Worm (Caenorhabditis elegans) whole organism, midembryonic: ENCODE measurements around the gene rga-5.

Experiments
- T22C8.4 ChIP-seq: fragments of 200-800 bp; sonication (Bioruptor generic); IDR thresholded peaks from 2 replicates; pipeline ENCODE4 v1.3.6; 2022; ENCODE audit warnings: missing genetic modification characterization, missing compliant biosample characterization
- cog-1 ChIP-seq: sonication (generic microtip); optimal IDR thresholded peaks from 2 replicates; lab custom pipeline; 2016; ENCODE audit warnings: missing genetic modification characterization, missing compliant biosample characterization
- flt-1 ChIP-seq: fragments of 200-800 bp; sonication (Bioruptor generic); IDR thresholded peaks from 2 replicates; pipeline ENCODE4 v1.3.6; 2022; ENCODE audit warnings: missing genetic modification characterization, missing compliant biosample characterization
- klf-2 ChIP-seq: fragments of 200-800 bp; sonication (Bioruptor generic); conservative IDR thresholded peaks from 2 replicates; pipeline ENCODE4 v1.3.6; 2022; ENCODE audit warnings: missing genetic modification reagents, missing genetic modification characterization, missing compliant biosample characterization
- med-1 ChIP-seq: sonication (generic microtip); optimal IDR thresholded peaks from 2 replicates; lab custom pipeline; 2017; ENCODE audit warnings: missing genetic modification characterization, mild to moderate bottlenecking, missing compliant biosample characterization, antibody characterized with exemption, missing genetic modification reagents; ENCODE audit not compliant: insufficient read depth
- ref-1 ChIP-seq: fragments of 200-800 bp; sonication (Bioruptor generic); conservative IDR thresholded peaks from 2 replicates; pipeline ENCODE4 v1.3.6; 2022; ENCODE audit warnings: missing genetic modification reagents, missing genetic modification characterization, missing compliant biosample characterization
- tab-1 ChIP-seq: fragments of 200-800 bp; sonication (Bioruptor generic); IDR thresholded peaks from 2 replicates; pipeline ENCODE4 v1.3.6; 2022; ENCODE audit warnings: missing genetic modification characterization, missing compliant biosample characterization
- ztf-23 ChIP-seq: fragments of 200-800 bp; sonication (Bioruptor generic); IDR thresholded peaks from 2 replicates; pipeline ENCODE4 v1.3.6; 2022; ENCODE audit warnings: missing genetic modification reagents, missing genetic modification characterization, missing compliant biosample characterization
- ztf-29 ChIP-seq: fragments of 200-800 bp; sonication (Bioruptor generic); IDR thresholded peaks from 2 replicates; pipeline ENCODE4 v1.3.6; 2022; ENCODE audit warnings: missing genetic modification reagents, missing genetic modification characterization, missing compliant biosample characterization

The rga-5 gene

DNA sequence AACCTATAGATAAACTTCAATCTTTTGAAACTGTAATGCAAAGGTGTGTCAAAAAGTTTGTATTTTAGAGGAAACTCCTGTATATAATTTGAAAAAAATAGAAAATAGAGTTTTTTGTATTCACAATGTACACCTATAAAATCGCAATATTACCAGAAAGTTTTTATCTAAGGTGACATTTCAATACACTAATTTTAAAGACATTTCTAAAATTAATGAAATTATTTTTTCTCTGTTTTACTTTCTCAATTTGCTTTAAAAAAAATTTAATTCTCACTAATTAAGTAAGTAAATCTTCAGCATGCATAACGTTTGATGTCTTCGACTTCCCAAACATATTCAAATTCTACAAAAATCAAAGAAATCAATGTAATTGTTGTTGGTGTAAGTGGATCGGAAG lies at the start of gene rga-5:
Gene rga-5, plus strand, starts transcription at position 301 of the 400 bp plus-strand sequence.
- TF ChIP-seq cog-1 (tag; lab: Kevin White, UChicago): no peak
- TF ChIP-seq klf-2: no peak
- TF ChIP-seq med-1 (GFP tag; lab: Kevin White, UChicago): no peak
- no peak for TF ChIP-seq T22C8.4 (GFP tag; lab: Robert Waterston, UW)
- no peak for TF ChIP-seq flt-1 (GFP tag; lab: Robert Waterston, UW)
- no peak for TF ChIP-seq tab-1
- no peak for TF ChIP-seq ztf-29 (GFP tag; lab: Robert Waterston, UW)
- no peak for TF ChIP-seq ztf-23 (GFP tag; lab: Robert Waterston, UW)
- no peak for TF ChIP-seq ref-1 (GFP tag; lab: Robert Waterston, UW)

ce11 chrIV:13778710-13779109 lies 49.0 kb upstream of the rga-5 start, which contains the start of gene gly-10:
Gene gly-10, plus strand, starts transcription at chrIV:13779096.
- TF ChIP-seq ref-1 (GFP tag; lab: Robert Waterston, UW): no peak
- no peak for TF ChIP-seq ztf-23 (GFP tag; lab: Robert Waterston, UW)
- TF ChIP-seq flt-1 (GFP tag; lab: Robert Waterston, UW): no peak
- no peak for TF ChIP-seq ztf-29 (GFP tag; lab: Robert Waterston, UW)
- TF ChIP-seq T22C8.4 (GFP tag; lab: Robert Waterston, UW): no peak
- TF ChIP-seq tab-1: no peak

DNA sequence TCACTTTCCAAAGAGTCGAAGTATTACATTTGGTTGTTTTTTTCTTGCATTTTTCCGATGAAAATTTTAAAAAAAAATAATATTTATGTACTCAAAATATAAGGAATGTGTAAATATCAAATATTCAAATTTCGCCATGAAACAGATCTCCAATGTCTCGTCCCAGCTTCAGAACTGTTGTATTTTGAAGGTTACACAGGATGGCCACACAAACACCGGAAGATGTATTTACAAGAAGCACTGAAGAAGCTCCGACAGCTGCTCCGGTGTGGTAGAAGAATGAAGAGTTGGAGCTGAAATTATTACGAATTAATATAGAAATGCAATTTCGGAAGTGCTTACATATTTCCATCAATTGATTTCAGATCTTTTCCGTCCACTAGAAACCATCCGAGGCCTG lies 45.4 kb upstream of the rga-5 start:
- no peak for TF ChIP-seq cog-1 (tag; lab: Kevin White, UChicago)
- no peak for TF ChIP-seq ztf-23 (GFP tag; lab: Robert Waterston, UW)
- TF ChIP-seq ztf-29 (GFP tag; lab: Robert Waterston, UW): no peak
- no peak for TF ChIP-seq klf-2
- no peak for TF ChIP-seq tab-1
- no peak for TF ChIP-seq ref-1 (GFP tag; lab: Robert Waterston, UW)
- TF ChIP-seq T22C8.4 (GFP tag; lab: Robert Waterston, UW): no peak
- TF ChIP-seq med-1 (GFP tag; lab: Kevin White, UChicago): no peak
- TF ChIP-seq flt-1 (GFP tag; lab: Robert Waterston, UW): no peak

DNA sequence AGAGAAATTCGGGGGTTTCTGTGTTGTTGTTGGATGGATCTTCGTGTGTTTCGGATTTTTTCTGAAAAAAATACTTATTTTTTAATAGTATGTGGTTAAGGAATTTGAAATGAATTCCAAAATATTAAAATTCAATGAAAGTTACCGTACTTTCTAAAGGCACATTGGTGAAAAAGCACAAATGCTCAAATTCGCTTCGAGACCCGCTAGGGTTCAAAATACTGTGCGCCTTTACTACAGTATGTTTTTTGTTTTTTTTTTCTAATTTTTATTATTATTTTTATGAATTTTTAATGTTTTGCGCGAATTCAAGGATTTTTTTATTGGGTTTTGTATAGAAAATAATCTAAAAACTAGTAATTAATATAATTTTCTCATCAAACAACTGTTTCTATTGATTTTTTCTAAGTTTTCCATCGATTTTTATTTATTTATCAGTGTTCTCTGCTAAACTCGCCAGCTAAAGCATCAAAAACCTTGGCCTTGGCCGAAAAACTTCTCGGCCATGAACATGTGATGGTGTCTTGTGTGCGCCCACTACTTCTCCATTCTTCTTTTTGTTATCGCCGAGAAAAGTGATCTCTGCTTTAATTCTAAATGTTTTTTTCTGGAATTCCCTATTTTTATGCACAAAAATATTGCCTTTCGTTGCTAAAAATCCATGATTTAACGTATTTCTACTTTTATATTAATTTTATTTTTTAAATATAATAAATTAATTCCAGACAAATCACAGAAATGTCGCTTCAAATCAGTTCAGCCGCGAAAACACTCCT lies 44.3 kb upstream of the rga-5 start, which contains the start of gene iscu-1:
Gene iscu-1, plus strand, starts transcription at position 726 of the 776 bp plus-strand sequence.
- TF ChIP-seq ztf-23 (GFP tag; lab: Robert Waterston, UW) (no peak), med-1 (GFP tag; lab: Kevin White, UChicago) (no peak), ztf-29 (GFP tag; lab: Robert Waterston, UW) (peak; percentile 73; the same call in 1 of the 2 replicates)

- no peak for TF ChIP-seq T22C8.4 (GFP tag; lab: Robert Waterston, UW)
- no peak for TF ChIP-seq ref-1 (GFP tag; lab: Robert Waterston, UW)
- no peak for TF ChIP-seq ztf-29 (GFP tag; lab: Robert Waterston, UW)
- no peak for TF ChIP-seq med-1 (GFP tag; lab: Kevin White, UChicago)
- TF ChIP-seq cog-1 (tag; lab: Kevin White, UChicago): no peak
- no peak for TF ChIP-seq tab-1
- TF ChIP-seq flt-1 (GFP tag; lab: Robert Waterston, UW): no peak
- TF ChIP-seq klf-2: no peak
- TF ChIP-seq ztf-23 (GFP tag; lab: Robert Waterston, UW): no peak
Observed at ce11 chrIV:13784774-13785173, 42.9 kb upstream of the rga-5 start.

DNA sequence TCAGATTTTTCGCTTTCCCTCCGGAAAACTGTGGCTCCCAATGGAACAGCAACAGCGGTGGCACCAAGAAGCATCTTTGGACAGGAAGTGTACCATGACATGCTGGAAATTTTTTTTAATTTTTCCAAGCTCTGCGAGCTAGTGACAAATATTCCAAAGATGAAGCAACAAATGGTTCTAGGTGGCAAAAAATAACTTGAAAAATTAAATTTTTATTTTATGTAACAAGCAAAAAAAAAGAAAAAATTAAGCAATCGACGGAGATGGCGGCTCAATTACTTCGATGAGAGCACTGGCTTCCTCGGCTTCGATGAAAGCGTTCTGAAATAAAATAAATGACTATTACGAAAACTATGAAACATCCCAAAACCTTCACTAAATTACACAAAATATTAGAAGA lies 42.1 kb upstream of the rga-5 start, which contains the start of gene lact-9:
Gene lact-9, minus strand, starts transcription at position 101 of the 400 bp plus-strand sequence.
- no peak for TF ChIP-seq T22C8.4 (GFP tag; lab: Robert Waterston, UW)
- TF ChIP-seq ztf-29 (GFP tag; lab: Robert Waterston, UW): no peak

DNA sequence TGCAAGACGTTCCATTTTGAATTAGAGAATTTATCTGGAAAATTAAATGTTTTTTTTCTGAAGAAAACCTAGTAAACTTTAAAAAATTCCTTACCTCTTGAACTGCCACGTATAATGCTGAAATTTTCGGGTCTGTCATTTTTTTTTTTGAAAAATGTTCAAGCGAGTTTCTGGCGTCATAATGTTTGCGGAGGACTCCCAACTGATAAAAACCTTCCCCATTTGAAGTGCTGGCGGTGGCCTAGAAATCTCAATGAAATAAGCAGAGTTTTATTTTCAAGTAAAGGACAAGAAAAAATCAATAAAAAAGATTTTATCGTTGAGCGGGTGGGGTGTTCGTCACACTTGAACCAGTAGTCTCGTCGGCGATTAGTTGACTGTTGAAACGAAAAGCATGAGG lies 41.0 kb upstream of the rga-5 start, which contains the start of gene icap-1:
Gene icap-1, minus strand, starts transcription at position 272 of the 400 bp plus-strand sequence.
- TF ChIP-seq T22C8.4 (GFP tag; lab: Robert Waterston, UW) (no peak), klf-2 (no peak)

- TF ChIP-seq flt-1 (GFP tag; lab: Robert Waterston, UW): peak; percentile 69; the same call in 1 of the 2 replicates
- no peak for TF ChIP-seq T22C8.4 (GFP tag; lab: Robert Waterston, UW)
- TF ChIP-seq med-1 (GFP tag; lab: Kevin White, UChicago): no peak
- no peak for TF ChIP-seq tab-1
- peak; percentile 60; the same call in 1 of the 2 replicates for TF ChIP-seq ztf-23 (GFP tag; lab: Robert Waterston, UW)
- TF ChIP-seq klf-2: 0 out of 2 replicates have a peak, but pooled peaks have one; percentile 44
Observed at ce11 chrIV:13788652-13789051, 39.0 kb upstream of the rga-5 start, which contains the start of the genes sas-6 and Y45F10D.7. Gene sas-6, minus strand, starts transcription at chrIV:13788731. Gene Y45F10D.7, plus strand, starts transcription at chrIV:13788907.

- no peak for TF ChIP-seq ztf-29 (GFP tag; lab: Robert Waterston, UW)
- no peak for TF ChIP-seq ref-1 (GFP tag; lab: Robert Waterston, UW)
- no peak for TF ChIP-seq klf-2
- no peak for TF ChIP-seq flt-1 (GFP tag; lab: Robert Waterston, UW)
- TF ChIP-seq T22C8.4 (GFP tag; lab: Robert Waterston, UW): no peak
- TF ChIP-seq ztf-23 (GFP tag; lab: Robert Waterston, UW): no peak
- TF ChIP-seq med-1 (GFP tag; lab: Kevin White, UChicago): no peak
- TF ChIP-seq tab-1: no peak
- no peak for TF ChIP-seq cog-1 (tag; lab: Kevin White, UChicago)
Observed at ce11 chrIV:13795249-13795909, 32.3 kb upstream of the rga-5 start.
